Fruit fly (Drosophila melanogaster) whole organism, pupa: ENCODE results near the gene akirin.

Experiments
- CG10348 ChIP-seq: fragments of 200-800 bp; sonication (Bioruptor generic); IDR thresholded peaks from 2 replicates; pipeline ENCODE4 v1.3.6; 2022; ENCODE audit warnings: missing biosample characterization, missing genetic modification characterization
- CG12605 ChIP-seq: fragments of 200-800 bp; sonication (Bioruptor generic); IDR thresholded peaks from 2 replicates; pipeline ENCODE4 v1.3.6; 2022; ENCODE audit warnings: missing biosample characterization, missing genetic modification characterization
- CG13204 ChIP-seq: fragments of 200-800 bp; sonication (Bioruptor generic); optimal IDR thresholded peaks from 2 replicates; lab custom pipeline; 2018; ENCODE audit warnings: missing biosample characterization, mild to moderate bottlenecking, missing genetic modification characterization, moderate library complexity
- CG14655 ChIP-seq: fragments of 200-800 bp; sonication (Bioruptor generic); optimal IDR thresholded peaks from 3 replicates; lab custom pipeline; 2017; ENCODE audit warnings: mild to moderate bottlenecking, missing biosample characterization, missing genetic modification reagents, missing genetic modification characterization
- CG15710 ChIP-seq: fragments of 200-800 bp; sonication (Bioruptor generic); optimal IDR thresholded peaks from 2 replicates; lab custom pipeline; 2018; ENCODE audit warnings: missing biosample characterization, mild to moderate bottlenecking, missing genetic modification characterization, moderate library complexity
- CG17806 ChIP-seq: fragments of 200-800 bp; sonication (Bioruptor generic); optimal IDR thresholded peaks from 2 replicates; lab custom pipeline; 2018; ENCODE audit warnings: missing biosample characterization, mild to moderate bottlenecking, missing genetic modification characterization, moderate library complexity
- CG32121 ChIP-seq: fragments of 200-800 bp; sonication (Bioruptor generic); IDR thresholded peaks from 2 replicates; pipeline ENCODE4 v1.3.6; 2022; ENCODE audit warnings: missing biosample characterization, missing genetic modification characterization
- CG34367 ChIP-seq: fragments of 200-800 bp; sonication (Bioruptor generic); optimal IDR thresholded peaks from 2 replicates; lab custom pipeline; 2018; ENCODE audit warnings: missing biosample characterization, mild to moderate bottlenecking, missing genetic modification characterization
- CG4496 ChIP-seq: fragments of 200-800 bp; sonication (Bioruptor generic); IDR thresholded peaks from 3 replicates; pipeline ENCODE4 v1.3.6; 2022; ENCODE audit warnings: missing biosample characterization, missing genetic modification characterization
- CG8159 ChIP-seq: fragments of 200-800 bp; sonication (Bioruptor generic); optimal IDR thresholded peaks from 3 replicates; lab custom pipeline; 2018; ENCODE audit warnings: missing biosample characterization, mild to moderate bottlenecking, missing genetic modification characterization, moderate library complexity
- CG8301 ChIP-seq: fragments of 200-800 bp; sonication (Bioruptor generic); optimal IDR thresholded peaks from 2 replicates; lab custom pipeline; 2018; ENCODE audit warnings: missing biosample characterization, mild to moderate bottlenecking, missing genetic modification characterization
- CG9948 ChIP-seq: fragments of 200-800 bp; sonication (Bioruptor generic); optimal IDR thresholded peaks from 2 replicates; lab custom pipeline; 2018; ENCODE audit warnings: missing biosample characterization, mild to moderate bottlenecking, missing genetic modification characterization, moderate library complexity
- D1 ChIP-seq: fragments of 200-800 bp; sonication (Bioruptor generic); optimal IDR thresholded peaks from 2 replicates; lab custom pipeline; 2018; ENCODE audit warnings: missing biosample characterization, mild to moderate bottlenecking, missing genetic modification characterization, moderate library complexity
- EcR ChIP-seq: fragments of 200-800 bp; sonication (Bioruptor generic); optimal IDR thresholded peaks from 3 replicates; lab custom pipeline; 2019; ENCODE audit warnings: missing biosample characterization, missing genetic modification characterization, mild to moderate bottlenecking, moderate library complexity, missing genetic modification reagents
- Ets98B ChIP-seq: fragments of 200-800 bp; sonication (Bioruptor generic); IDR thresholded peaks from 2 replicates; pipeline ENCODE4 v1.3.6; 2022; ENCODE audit warnings: missing biosample characterization, missing genetic modification characterization
- Pif1A ChIP-seq: fragments of 200-800 bp; sonication (Bioruptor generic); optimal IDR thresholded peaks from 3 replicates; lab custom pipeline; 2016; ENCODE audit warnings: missing biosample characterization, missing genetic modification characterization
- Pif1B ChIP-seq: fragments of 200-800 bp; sonication (Bioruptor generic); optimal IDR thresholded peaks from 3 replicates; lab custom pipeline; 2016; ENCODE audit warnings: missing biosample characterization, missing genetic modification characterization
- Snoo ChIP-seq: fragments of 200-800 bp; sonication (Bioruptor generic); optimal IDR thresholded peaks from 3 replicates; lab custom pipeline; 2017; ENCODE audit warnings: missing biosample characterization, mild to moderate bottlenecking, missing genetic modification characterization, inconsistent platforms
- fd96Ca ChIP-seq: fragments of 200-800 bp; sonication (Bioruptor generic); IDR thresholded peaks from 3 replicates; pipeline ENCODE4 v1.3.6; 2022; ENCODE audit warnings: missing biosample characterization, missing genetic modification characterization
- gl ChIP-seq: fragments of 200-800 bp; sonication (Bioruptor generic); optimal IDR thresholded peaks from 2 replicates; lab custom pipeline; 2018; ENCODE audit warnings: missing biosample characterization, mild to moderate bottlenecking, missing genetic modification characterization
- rn ChIP-seq: fragments of 200-800 bp; sonication (Bioruptor generic); IDR thresholded peaks from 2 replicates; pipeline ENCODE4 v1.3.6; 2022; ENCODE audit warnings: missing biosample characterization, missing genetic modification characterization

Gene akirin

dm6 chr3L:7397979-7398378, 28.3 kb downstream of the akirin start, which contains the start of gene CG8562:
CG8562 (plus strand) TSS chr3L:7398285.
- no peak for TF ChIP-seq CG32121 (GFP tag; lab: Robert Waterston, UW)
- no peak for TF ChIP-seq CG10348 (GFP tag; lab: Robert Waterston, UW)
- no peak for TF ChIP-seq Ets98B (GFP tag; lab: Robert Waterston, UW)
- TF ChIP-seq EcR (GFP tag; lab: Kevin White, UChicago), result no peak
- no peak for TF ChIP-seq Pif1B (GFP tag; lab: Kevin White, UChicago)
- TF ChIP-seq CG8301 (tag; lab: Kevin White, UChicago), result no peak
- TF ChIP-seq CG12605 (GFP tag; lab: Robert Waterston, UW), result no peak
- TF ChIP-seq CG9948 (tag; lab: Kevin White, UChicago), result no peak
- TF ChIP-seq CG34367 (tag; lab: Kevin White, UChicago), result no peak

- no peak for TF ChIP-seq gl (tag; lab: Kevin White, UChicago)
- no peak for TF ChIP-seq EcR (GFP tag; lab: Kevin White, UChicago)
- TF ChIP-seq Pif1A (GFP tag; lab: Kevin White, UChicago), result no peak
- no peak for TF ChIP-seq CG17806 (tag; lab: Kevin White, UChicago)
- no peak for TF ChIP-seq Snoo (tag; lab: Kevin White, UChicago)
- TF ChIP-seq CG34367 (tag; lab: Kevin White, UChicago), result no peak
- no peak for TF ChIP-seq CG32121 (GFP tag; lab: Robert Waterston, UW)
- no peak for TF ChIP-seq fd96Ca (GFP tag; lab: Robert Waterston, UW)
- no peak for TF ChIP-seq CG14655 (GFP tag; lab: Kevin White, UChicago)
- TF ChIP-seq CG4496 (GFP tag; lab: Robert Waterston, UW), result no peak
- TF ChIP-seq D1 (tag; lab: Kevin White, UChicago), result no peak
- TF ChIP-seq rn (GFP tag; lab: Robert Waterston, UW), result no peak
- TF ChIP-seq CG10348 (GFP tag; lab: Robert Waterston, UW), result no peak
- no peak for TF ChIP-seq Ets98B (GFP tag; lab: Robert Waterston, UW)
- TF ChIP-seq CG9948 (tag; lab: Kevin White, UChicago), result no peak
- TF ChIP-seq CG15710, result no peak
- no peak for TF ChIP-seq Pif1B (GFP tag; lab: Kevin White, UChicago)
- no peak for TF ChIP-seq CG13204 (GFP tag; lab: Kevin White, UChicago)
These were observed 30.1 kb downstream of the akirin start, which contains the start of gene CG18417 for dm6 chr3L:7399770-7400169. CG18417 (plus strand) TSS chr3L:7400070.

dm6 chr3L:7401972-7402371, 32.3 kb downstream of the akirin start:
- TF ChIP-seq CG10348 (GFP tag; lab: Robert Waterston, UW) (no peak), rn (GFP tag; lab: Robert Waterston, UW) (no peak)

dm6 chr3L:7404081-7404480, 34.4 kb downstream of the akirin start, which contains the start of gene CG8560:
CG8560 (minus strand) TSS chr3L:7404181.
- no peak for TF ChIP-seq CG34367 (tag; lab: Kevin White, UChicago)
- TF ChIP-seq CG9948 (tag; lab: Kevin White, UChicago), result no peak
- no peak for TF ChIP-seq gl (tag; lab: Kevin White, UChicago)
- TF ChIP-seq CG12605 (GFP tag; lab: Robert Waterston, UW), result no peak
- no peak for TF ChIP-seq rn (GFP tag; lab: Robert Waterston, UW)
- no peak for TF ChIP-seq CG32121 (GFP tag; lab: Robert Waterston, UW)
- TF ChIP-seq Pif1A (GFP tag; lab: Kevin White, UChicago), result no peak
- no peak for TF ChIP-seq Pif1B (GFP tag; lab: Kevin White, UChicago)
- TF ChIP-seq CG15710, result no peak
- no peak for TF ChIP-seq CG13204 (GFP tag; lab: Kevin White, UChicago)
- no peak for TF ChIP-seq EcR (GFP tag; lab: Kevin White, UChicago)
- TF ChIP-seq CG10348 (GFP tag; lab: Robert Waterston, UW), result no peak
- no peak for TF ChIP-seq CG14655 (GFP tag; lab: Kevin White, UChicago)
- TF ChIP-seq D1 (tag; lab: Kevin White, UChicago), result no peak
- no peak for TF ChIP-seq fd96Ca (GFP tag; lab: Robert Waterston, UW)

- TF ChIP-seq rn (GFP tag; lab: Robert Waterston, UW) (no peak), Snoo (tag; lab: Kevin White, UChicago) (no peak), Pif1A (GFP tag; lab: Kevin White, UChicago) (no peak), fd96Ca (GFP tag; lab: Robert Waterston, UW) (no peak), CG17806 (tag; lab: Kevin White, UChicago) (no peak), CG8301 (tag; lab: Kevin White, UChicago) (no peak), CG9948 (tag; lab: Kevin White, UChicago) (no peak), Pif1B (GFP tag; lab: Kevin White, UChicago) (no peak), CG15710 (no peak), CG34367 (tag; lab: Kevin White, UChicago) (no peak), CG10348 (GFP tag; lab: Robert Waterston, UW) (no peak), CG4496 (GFP tag; lab: Robert Waterston, UW) (no peak), CG8159 (tag; lab: Kevin White, UChicago) (no peak), gl (tag; lab: Kevin White, UChicago) (no peak), CG32121 (GFP tag; lab: Robert Waterston, UW) (no peak), Ets98B (GFP tag; lab: Robert Waterston, UW) (no peak), D1 (tag; lab: Kevin White, UChicago) (no peak), EcR (GFP tag; lab: Kevin White, UChicago) (no peak), CG14655 (GFP tag; lab: Kevin White, UChicago) (no peak), CG13204 (GFP tag; lab: Kevin White, UChicago) (no peak)
These were observed 52.9 kb downstream of the akirin start for dm6 chr3L:7422578-7422977.
